Worm (Caenorhabditis elegans) whole organism, L4 larva: ENCODE data around the gene T06E6.15.

Experiments used
- F49E8.2 ChIP-seq: sonication (generic microtip); optimal IDR thresholded peaks from 2 replicates; lab custom pipeline; 2016; ENCODE audit warnings: missing compliant biosample characterization, mild to moderate bottlenecking, missing genetic modification characterization, borderline replicate concordance
- T20F7.1 ChIP-seq: fragments of 200-800 bp; sonication (Bioruptor generic); optimal IDR thresholded peaks from 2 replicates; lab custom pipeline; 2018; ENCODE audit warnings: mild to moderate bottlenecking, missing genetic modification characterization, missing compliant biosample characterization
- ZK546.5 ChIP-seq, 2 experiments: sonication (generic microtip); optimal IDR thresholded peaks; 2 replicates each; lab custom pipeline; 2017; ENCODE audit warnings: missing biosample characterization in 2 of 2, missing genetic modification characterization in 2 of 2
- aly-2 ChIP-seq: sonication (generic microtip); optimal IDR thresholded peaks from 2 replicates; lab custom pipeline; 2018; ENCODE audit warnings: missing biosample characterization, missing genetic modification characterization
- arid-1 ChIP-seq: fragments of 200-800 bp; sonication (Bioruptor generic); conservative IDR thresholded peaks from 2 replicates; pipeline ENCODE4 v1.3.6; 2022; ENCODE audit warnings: missing genetic modification reagents, missing genetic modification characterization, missing compliant biosample characterization
- ces-1 ChIP-seq: fragments of 150-350 bp; sonication (generic microtip); optimal IDR thresholded peaks from 4 replicates; lab custom pipeline; 2014; ENCODE audit warnings: missing biosample characterization, missing genetic modification reagents, missing genetic modification characterization
- mes-2 ChIP-seq: sonication (generic microtip); optimal IDR thresholded peaks from 2 replicates; lab custom pipeline; 2016; ENCODE audit warnings: missing genotype, mild to moderate bottlenecking, missing genetic modification characterization, missing compliant biosample characterization; ENCODE audit not compliant: poor library complexity, severe bottlenecking
- nhr-237 ChIP-seq: sonication (generic microtip); optimal IDR thresholded peaks from 2 replicates; lab custom pipeline; 2017; ENCODE audit warnings: missing biosample characterization, missing genetic modification characterization
- pha-4 ChIP-seq, 2 experiments: fragments of 150-350 bp in 1 of 2; fragments of 200-800 bp in 1 of 2; sonication (Bioruptor generic) in 1 of 2; IDR thresholded peaks in 1 of 2; optimal IDR thresholded peaks in 1 of 2; 2 replicates each; pipeline versions ENCODE4 v1.3.6 to Lab custom; 2014 to 2022; ENCODE audit warnings: missing genetic modification characterization in 2 of 2, missing genetic modification reagents in 2 of 2, missing biosample characterization in 1 of 2, missing compliant biosample characterization in 1 of 2
- snpc-4 ChIP-seq: fragments of 150-350 bp; optimal IDR thresholded peaks from 2 replicates; lab custom pipeline; 2014; ENCODE audit warnings: missing biosample characterization, missing genetic modification characterization

DNA sequence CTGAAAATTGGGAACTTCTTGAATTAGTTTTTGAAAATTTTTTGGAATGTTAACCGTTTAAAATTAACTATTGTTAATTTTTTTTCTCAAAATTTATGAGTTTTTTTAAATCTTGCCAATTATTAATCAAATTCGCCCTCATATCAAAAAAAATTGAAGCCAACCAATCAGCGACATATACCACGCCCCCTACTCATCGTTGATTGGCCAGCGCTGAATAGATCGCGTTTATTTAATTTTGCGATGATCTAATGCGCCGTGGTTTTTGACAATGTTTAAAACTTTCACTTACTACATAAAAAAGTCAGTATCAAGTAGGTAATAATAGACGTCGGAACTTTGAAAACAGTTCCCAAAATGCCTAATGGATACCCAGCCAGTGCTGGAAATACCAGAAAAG lies 42.8 kb upstream of the T06E6.15 start:
- TF ChIP-seq mes-2 (tag; lab: Kevin White, UChicago) = no peak
- TF ChIP-seq arid-1 (GFP tag; lab: Robert Waterston, UW) = no peak
- TF ChIP-seq pha-4 (GFP tag; IDR thresholded peaks at IDR 0.05; lab: Robert Waterston, UW) = no peak
- no peak for TF ChIP-seq pha-4 (tag; optimal IDR thresholded peaks at IDR 0.05; lab: Kevin White, UChicago)
- TF ChIP-seq ZK546.5 (tag; optimal IDR thresholded peaks at IDR 0.05; lab: Kevin White, UChicago) = no peak
- TF ChIP-seq ces-1 (GFP tag; lab: Kevin White, UChicago) = no peak
- TF ChIP-seq aly-2 = no peak
- TF ChIP-seq snpc-4 (tag; lab: Kevin White, UChicago) = no peak
- no peak for TF ChIP-seq F49E8.2 (tag; lab: Kevin White, UChicago)
- TF ChIP-seq T20F7.1 (GFP tag; lab: Kevin White, UChicago) = no peak
- no peak for TF ChIP-seq nhr-237
